Worm (Caenorhabditis elegans) whole organism, L1 larva: ENCODE data around the gene lipl-3.

Experiments used
- aly-2 ChIP-seq: fragments of 150-350 bp; optimal IDR thresholded peaks from 2 replicates; lab custom pipeline; 2014; ENCODE audit warnings: missing biosample characterization, missing genetic modification characterization
- ztf-11 ChIP-seq, 2 experiments: sonication (generic microtip); optimal IDR thresholded peaks; 2 replicates each; lab custom pipeline; 2016 to 2017; ENCODE audit warnings: missing genetic modification characterization in 2 of 2, missing biosample characterization in 1 of 2, missing compliant biosample characterization in 1 of 2

- TF ChIP-seq aly-2, result no peak
- no peak for TF ChIP-seq ztf-11 (tag; optimal IDR thresholded peaks at IDR 0.05; lab: Kevin White, UChicago)
Measured at ce11 chrV:486684-487083, 37.3 kb downstream of the lipl-3 start, which contains the start of gene nhr-211.
